Worm (Caenorhabditis elegans): ENCODE data around the gene R160.3.
"Not testable (repeated sequence)": the region's sequence is repeated elsewhere in the genome, so short reads cannot be mapped to it uniquely, and the experiment has no call there.

ce11 chrX:4335950-4336349, 30.2 kb downstream of the R160.3 start, which contains the start of gene cst-2:
- TF ChIP-seq him-1, dao-5 (tag; optimal IDR thresholded peaks at IDR 0.05): not testable (repeated sequence)

Data from whole organism, L4/young adult.